Worm (Caenorhabditis elegans) whole organism, late embryonic: ENCODE data around the gene efk-1.

Experiments used
- F13H6.1 ChIP-seq: sonication (generic microtip); optimal IDR thresholded peaks from 2 replicates; lab custom pipeline; 2016; ENCODE audit warnings: missing genetic modification characterization, missing compliant biosample characterization
- K09A11.1 ChIP-seq: sonication (generic microtip); optimal IDR thresholded peaks from 2 replicates; lab custom pipeline; 2017; ENCODE audit warnings: antibody characterized with exemption, mild to moderate bottlenecking, missing genetic modification characterization, missing compliant biosample characterization; ENCODE audit not compliant: insufficient read depth
- ceh-22 ChIP-seq: sonication (generic microtip); optimal IDR thresholded peaks from 2 replicates; lab custom pipeline; 2017; ENCODE audit warnings: missing biosample characterization, missing genetic modification characterization
- ceh-30 ChIP-seq: fragments of 150-350 bp; optimal IDR thresholded peaks from 2 replicates; lab custom pipeline; 2014; ENCODE audit warnings: missing biosample characterization, missing genetic modification characterization
- ceh-31 ChIP-seq: sonication (generic microtip); optimal IDR thresholded peaks from 2 replicates; lab custom pipeline; 2016; ENCODE audit warnings: missing genetic modification characterization, missing compliant biosample characterization
- ceh-34 ChIP-seq: sonication (generic microtip); optimal IDR thresholded peaks from 2 replicates; lab custom pipeline; 2016; ENCODE audit warnings: mild to moderate bottlenecking, missing genetic modification characterization, missing compliant biosample characterization
- ceh-45 ChIP-seq: fragments of 200-800 bp; sonication (Bioruptor generic); IDR thresholded peaks from 2 replicates; pipeline ENCODE4 v1.3.6; 2022; ENCODE audit warnings: missing genetic modification reagents, missing genetic modification characterization, missing compliant biosample characterization
- ceh-6 ChIP-seq: fragments of 200-800 bp; sonication (Bioruptor generic); optimal IDR thresholded peaks from 2 replicates; lab custom pipeline; 2018; ENCODE audit warnings: mild to moderate bottlenecking, missing genetic modification characterization, missing compliant biosample characterization
- ceh-9 ChIP-seq: sonication (generic microtip); optimal IDR thresholded peaks from 2 replicates; lab custom pipeline; 2016; ENCODE audit warnings: mild to moderate bottlenecking, missing genetic modification characterization, inconsistent platforms, missing compliant biosample characterization
- dmd-4 ChIP-seq: sonication (generic microtip); optimal IDR thresholded peaks from 2 replicates; lab custom pipeline; 2016; ENCODE audit warnings: borderline replicate concordance, missing genetic modification characterization, missing compliant biosample characterization
- dve-1 ChIP-seq: sonication (generic microtip); optimal IDR thresholded peaks from 2 replicates; lab custom pipeline; 2017; ENCODE audit warnings: antibody characterized with exemption, mild to moderate bottlenecking, missing genetic modification characterization, missing compliant biosample characterization
- elt-4 ChIP-seq: sonication (generic microtip); optimal IDR thresholded peaks from 2 replicates; lab custom pipeline; 2016; ENCODE audit warnings: missing genetic modification characterization, missing compliant biosample characterization
- gmeb-2 ChIP-seq: sonication (generic microtip); optimal IDR thresholded peaks from 2 replicates; lab custom pipeline; 2016; ENCODE audit warnings: missing genetic modification characterization, inconsistent platforms, missing compliant biosample characterization
- hlh-30 ChIP-seq: sonication (generic microtip); optimal IDR thresholded peaks from 2 replicates; lab custom pipeline; 2017; ENCODE audit warnings: antibody characterized with exemption, missing genetic modification characterization, missing compliant biosample characterization; ENCODE audit not compliant: insufficient read depth
- hlh-8 ChIP-seq: sonication (generic microtip); optimal IDR thresholded peaks from 2 replicates; lab custom pipeline; 2016; ENCODE audit warnings: missing genotype, missing genetic modification characterization, missing compliant biosample characterization
- lim-6 ChIP-seq: sonication (generic microtip); optimal IDR thresholded peaks from 2 replicates; lab custom pipeline; 2016; ENCODE audit warnings: missing genetic modification characterization, missing compliant biosample characterization
- lin-11 ChIP-seq: fragments of 200-800 bp; sonication (Bioruptor generic); optimal IDR thresholded peaks from 2 replicates; lab custom pipeline; 2018; ENCODE audit warnings: mild to moderate bottlenecking, missing genetic modification characterization, missing compliant biosample characterization
- mec-3 ChIP-seq: sonication (generic microtip); optimal IDR thresholded peaks from 2 replicates; lab custom pipeline; 2016; ENCODE audit warnings: borderline replicate concordance, missing genetic modification characterization, missing compliant biosample characterization
- nfya-1 ChIP-seq: sonication (generic microtip); optimal IDR thresholded peaks from 2 replicates; lab custom pipeline; 2017; ENCODE audit warnings: missing genetic modification characterization, mild to moderate bottlenecking, missing compliant biosample characterization, antibody characterized with exemption, moderate library complexity
- nhr-11 ChIP-seq: fragments of 150-350 bp; optimal IDR thresholded peaks from 2 replicates; lab custom pipeline; 2014; ENCODE audit warnings: missing biosample characterization, missing genetic modification characterization
- npax-4 ChIP-seq: sonication (generic microtip); optimal IDR thresholded peaks from 2 replicates; lab custom pipeline; 2016; ENCODE audit warnings: missing genetic modification characterization, missing compliant biosample characterization
- pat-9 ChIP-seq: fragments of 200-800 bp; sonication (Bioruptor generic); optimal IDR thresholded peaks from 2 replicates; lab custom pipeline; 2018; ENCODE audit warnings: mild to moderate bottlenecking, missing genetic modification characterization, moderate library complexity, missing compliant biosample characterization
- pha-2 ChIP-seq: sonication (generic microtip); optimal IDR thresholded peaks from 2 replicates; lab custom pipeline; 2017; ENCODE audit warnings: mild to moderate bottlenecking, missing genetic modification characterization, missing compliant biosample characterization
- pha-4 ChIP-seq: fragments of 150-350 bp; optimal IDR thresholded peaks from 2 replicates; lab custom pipeline; 2018; ENCODE audit warnings: missing biosample characterization, missing genetic modification reagents, missing genetic modification characterization
- ref-2 ChIP-seq: sonication (generic microtip); optimal IDR thresholded peaks from 2 replicates; lab custom pipeline; 2016; ENCODE audit warnings: missing genetic modification characterization, missing compliant biosample characterization
- rnt-1 ChIP-seq: sonication (generic microtip); optimal IDR thresholded peaks from 2 replicates; lab custom pipeline; 2016; ENCODE audit warnings: missing genetic modification characterization, missing compliant biosample characterization
- sdc-2 ChIP-seq: sonication (generic microtip); optimal IDR thresholded peaks from 2 replicates; lab custom pipeline; 2016; ENCODE audit warnings: missing genotype, missing genetic modification characterization, missing compliant biosample characterization
- sox-4 ChIP-seq: sonication (generic microtip); optimal IDR thresholded peaks from 2 replicates; lab custom pipeline; 2017; ENCODE audit warnings: mild to moderate bottlenecking, missing genetic modification characterization, inconsistent platforms, missing compliant biosample characterization
- tbx-2 ChIP-seq: sonication (generic microtip); optimal IDR thresholded peaks from 2 replicates; lab custom pipeline; 2016; ENCODE audit warnings: missing genetic modification characterization, missing compliant biosample characterization
- unc-3 ChIP-seq, 2 experiments: fragments of 200-800 bp in 1 of 2; sonication (Bioruptor generic) in 1 of 2; sonication (generic microtip) in 1 of 2; conservative IDR thresholded peaks in 1 of 2; optimal IDR thresholded peaks in 1 of 2; 2 replicates each; pipeline versions ENCODE4 v1.3.6 to Lab custom; 2016 to 2022; ENCODE audit warnings: missing compliant biosample characterization in 2 of 2, missing genetic modification characterization in 2 of 2, missing genetic modification reagents in 1 of 2
- unc-55 ChIP-seq: sonication (generic microtip); optimal IDR thresholded peaks from 2 replicates; lab custom pipeline; 2017; ENCODE audit warnings: missing biosample characterization, missing genetic modification reagents, missing genetic modification characterization
- ztf-16 ChIP-seq: sonication (generic microtip); optimal IDR thresholded peaks from 2 replicates; lab custom pipeline; 2017; ENCODE audit warnings: missing genetic modification characterization, missing compliant biosample characterization

Gene efk-1

ce11 chrIII:6168497-6169227, at the start of gene efk-1:
Gene efk-1, minus strand, starts transcription at chrIII:6168547.
- TF ChIP-seq ceh-34 (tag; lab: Kevin White, UChicago) (no peak), ceh-22 (no peak), sox-4 (no peak)

ce11 chrIII:6216833-6217466, 48.6 kb upstream of the efk-1 start, which contains the start of gene hot-4:
Gene hot-4, plus strand, starts transcription at chrIII:6217416.
- no peak for TF ChIP-seq nfya-1 (tag; lab: Kevin White, UChicago)
- no peak for TF ChIP-seq ceh-45 (GFP tag; lab: Robert Waterston, UW)
- no peak for TF ChIP-seq K09A11.1
- no peak for TF ChIP-seq ceh-9 (tag; lab: Kevin White, UChicago)
- no peak for TF ChIP-seq pha-2
- no peak for TF ChIP-seq lim-6 (tag; lab: Kevin White, UChicago)
- no peak for TF ChIP-seq hlh-8
- no peak for TF ChIP-seq ztf-16 (tag; lab: Kevin White, UChicago)
- TF ChIP-seq sdc-2 (tag; lab: Kevin White, UChicago) = no peak
- TF ChIP-seq lin-11 (tag; lab: Kevin White, UChicago) = no peak
- no peak for TF ChIP-seq unc-55 (GFP tag; lab: Kevin White, UChicago)
- no peak for TF ChIP-seq rnt-1 (tag; lab: Kevin White, UChicago)

DNA sequence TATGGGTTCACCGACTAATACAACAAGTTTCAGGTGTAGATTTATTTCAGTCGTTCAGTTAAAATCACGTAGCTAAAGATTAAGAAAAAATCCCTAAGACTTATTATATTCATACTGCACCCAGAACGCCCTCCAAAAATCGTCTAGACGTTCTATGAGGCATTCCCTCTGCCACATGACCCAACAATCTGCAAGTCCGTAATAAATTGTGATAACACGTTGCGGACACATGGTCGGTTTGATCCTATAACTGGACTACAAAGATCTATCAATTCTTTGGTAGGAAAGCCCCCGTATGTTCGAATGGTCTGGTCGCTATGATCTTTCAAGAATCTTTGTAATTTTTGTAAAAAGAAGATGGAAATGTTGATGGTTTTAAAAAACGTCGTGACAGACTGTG, 47.6 kb upstream of the efk-1 start:
- TF ChIP-seq F13H6.1 (tag; lab: Kevin White, UChicago) (no peak), unc-55 (GFP tag; lab: Kevin White, UChicago) (no peak), tbx-2 (tag; lab: Kevin White, UChicago) (no peak), elt-4 (no peak), npax-4 (tag; lab: Kevin White, UChicago) (no peak), pha-2 (no peak)
- TF ChIP-seq, all 69 proteins: peak for 0

DNA sequence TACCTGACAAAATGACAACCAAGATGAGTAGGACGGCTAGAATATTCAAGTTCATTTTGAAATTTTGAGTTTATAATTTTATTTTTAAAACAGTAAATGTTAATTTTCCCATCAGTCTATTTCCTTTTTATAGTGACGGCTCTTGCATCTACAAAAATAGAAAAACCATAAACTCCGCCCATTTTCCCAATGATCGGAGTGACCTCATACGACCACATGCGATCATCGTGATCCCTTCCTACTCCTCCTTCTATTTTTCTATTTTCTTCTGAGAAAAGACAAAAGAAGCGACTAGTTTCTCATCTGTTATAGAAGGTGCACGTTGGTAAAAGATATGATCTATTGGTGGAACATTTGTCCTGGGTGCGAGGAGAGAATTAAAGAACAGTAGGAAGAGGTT, 47.1 kb upstream of the efk-1 start, which contains the start of gene C23G10.11:
C23G10.11 (minus strand) TSS at position 101 of the 400 bp plus-strand sequence.
- TF ChIP-seq ceh-30 (tag; lab: Kevin White, UChicago) (no peak), ceh-6 (no peak), unc-3 (GFP tag; conservative IDR thresholded peaks at IDR 0.05; lab: Robert Waterston, UW) (no peak), unc-3 (tag; optimal IDR thresholded peaks at IDR 0.05; lab: Kevin White, UChicago) (no peak), pat-9 (tag; lab: Kevin White, UChicago) (no peak), tbx-2 (tag; lab: Kevin White, UChicago) (no peak), pha-2 (no peak), nhr-11 (tag; lab: Kevin White, UChicago) (no peak), ceh-31 (tag; lab: Kevin White, UChicago) (no peak), mec-3 (tag; lab: Kevin White, UChicago) (no peak)

- TF ChIP-seq gmeb-2 (tag; lab: Kevin White, UChicago) = no peak
- TF ChIP-seq unc-55 (GFP tag; lab: Kevin White, UChicago) = no peak
- no peak for TF ChIP-seq F13H6.1 (tag; lab: Kevin White, UChicago)
- no peak for TF ChIP-seq dmd-4 (tag; lab: Kevin White, UChicago)
- no peak for TF ChIP-seq ztf-16 (tag; lab: Kevin White, UChicago)
- TF ChIP-seq pha-4 (tag; lab: Kevin White, UChicago) = no peak
- no peak for TF ChIP-seq hlh-30 (tag; lab: Kevin White, UChicago)
- no peak for TF ChIP-seq ref-2
- TF ChIP-seq dve-1 (tag; lab: Kevin White, UChicago) = no peak
Observed at ce11 chrIII:6213915-6214314, 45.6 kb upstream of the efk-1 start, which contains the start of gene C23G10.10. Gene C23G10.10, minus strand, starts transcription at chrIII:6214015.
